Worm (Caenorhabditis elegans) whole organism, L4 larva: ENCODE data around the gene add-1.

Experiments
- D1046.2 ChIP-seq: fragments of 200-800 bp; sonication (Bioruptor generic); IDR thresholded peaks from 2 replicates; pipeline ENCODE4 v1.3.6; 2022; ENCODE audit warnings: missing genetic modification characterization, missing compliant biosample characterization
- aha-1 ChIP-seq: fragments of 150-350 bp; peaks from one replicate; lab custom pipeline; 2014; ENCODE audit warnings: missing biosample characterization, missing genetic modification characterization
- duxl-1 ChIP-seq: sonication (generic microtip); optimal IDR thresholded peaks from 2 replicates; lab custom pipeline; 2016; ENCODE audit warnings: mild to moderate bottlenecking, missing genetic modification characterization, moderate library complexity, missing compliant biosample characterization; ENCODE audit not compliant: poor library complexity
- hlh-11 ChIP-seq: fragments of 200-800 bp; sonication (Bioruptor generic); optimal IDR thresholded peaks from 2 replicates; lab custom pipeline; 2018; ENCODE audit warnings: mild to moderate bottlenecking, missing genetic modification characterization, missing compliant biosample characterization
- hlh-30 ChIP-seq: sonication (generic microtip); optimal IDR thresholded peaks from 2 replicates; lab custom pipeline; 2017; ENCODE audit warnings: antibody characterized with exemption, mild to moderate bottlenecking, missing genetic modification characterization, missing compliant biosample characterization; ENCODE audit not compliant: insufficient read depth
- hmg-1.1 ChIP-seq: fragments of 200-800 bp; sonication (Bioruptor generic); IDR thresholded peaks from 2 replicates; pipeline ENCODE4 v1.3.6; 2022; ENCODE audit warnings: missing genetic modification reagents, missing genetic modification characterization, missing compliant biosample characterization
- madf-5 ChIP-seq, 2 experiments: fragments of 200-800 bp; sonication (Bioruptor generic); IDR thresholded peaks; 2 replicates each; pipeline ENCODE4 v1.3.6; 2022; ENCODE audit warnings: missing compliant biosample characterization in 2 of 2, missing genetic modification characterization in 2 of 2
- mep-1 ChIP-seq: fragments of 150-350 bp; sonication (generic microtip); optimal IDR thresholded peaks from 3 replicates; lab custom pipeline; 2014; ENCODE audit warnings: missing biosample characterization, missing genetic modification characterization
- nhr-25 ChIP-seq: sonication (generic microtip); optimal IDR thresholded peaks from 2 replicates; lab custom pipeline; 2017; ENCODE audit warnings: missing genetic modification characterization, mild to moderate bottlenecking, missing compliant biosample characterization, antibody characterized with exemption, moderate library complexity, borderline replicate concordance; ENCODE audit not compliant: insufficient read depth
- nhr-28 ChIP-seq: fragments of 150-350 bp; optimal IDR thresholded peaks from 2 replicates; lab custom pipeline; 2014; ENCODE audit warnings: missing biosample characterization, missing genetic modification characterization
- rbr-2 ChIP-seq: sonication (generic microtip); optimal IDR thresholded peaks from 2 replicates; lab custom pipeline; 2016; ENCODE audit warnings: missing genotype, missing genetic modification characterization, missing compliant biosample characterization
- set-16 ChIP-seq: fragments of 200-800 bp; sonication (Bioruptor generic); IDR thresholded peaks from 2 replicates; pipeline ENCODE4 v1.3.6; 2022; ENCODE audit warnings: missing genetic modification reagents, missing genetic modification characterization, missing compliant biosample characterization
- unc-62 ChIP-seq, 3 experiments: fragments of 150-350 bp in 1 of 3; sonication (generic microtip); optimal IDR thresholded peaks in 2 of 3; peaks in 1 of 3; 1 replicate in 1 of 3; 2 replicates in 2 of 3; lab custom pipeline; 2014 to 2017; ENCODE audit warnings: missing biosample characterization in 3 of 3, missing genetic modification characterization in 3 of 3, missing genetic modification reagents in 3 of 3, missing genotype in 1 of 3

The add-1 gene

DNA sequence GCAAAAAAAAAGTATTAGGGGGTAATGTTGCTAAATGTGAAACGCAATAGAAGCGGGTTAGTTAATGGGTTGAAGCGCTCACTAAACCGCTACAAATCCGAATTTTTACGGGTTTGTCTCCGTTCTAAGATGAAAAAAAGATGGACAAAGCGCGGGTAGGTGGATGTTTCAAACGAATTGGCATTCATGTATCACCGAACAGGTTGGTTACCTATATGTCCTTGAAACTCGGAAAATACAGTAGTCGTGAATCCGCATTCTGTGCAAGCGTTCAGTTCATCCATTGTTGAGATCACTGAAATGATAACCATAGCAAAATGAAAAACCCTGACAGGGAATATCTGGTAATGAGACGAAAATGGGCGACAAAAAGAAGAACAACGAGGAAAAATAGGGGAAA lies 48.6 kb downstream of the add-1 start, which contains the start of gene ztf-16:
Gene ztf-16, minus strand, starts transcription at position 299 of the 400 bp plus-strand sequence.
- TF ChIP-seq hmg-1.1 (GFP tag; lab: Robert Waterston, UW), result no peak
- TF ChIP-seq unc-62 (GFP tag; optimal IDR thresholded peaks at IDR 0.05 in 1 of 2; lab: Kevin White, UChicago), result peak in 1 of 2 experiments; percentile 90
- TF ChIP-seq unc-62 (tag; optimal IDR thresholded peaks at IDR 0.05; lab: Kevin White, UChicago), result no peak
- TF ChIP-seq, all 104 proteins: peak for 1

DNA sequence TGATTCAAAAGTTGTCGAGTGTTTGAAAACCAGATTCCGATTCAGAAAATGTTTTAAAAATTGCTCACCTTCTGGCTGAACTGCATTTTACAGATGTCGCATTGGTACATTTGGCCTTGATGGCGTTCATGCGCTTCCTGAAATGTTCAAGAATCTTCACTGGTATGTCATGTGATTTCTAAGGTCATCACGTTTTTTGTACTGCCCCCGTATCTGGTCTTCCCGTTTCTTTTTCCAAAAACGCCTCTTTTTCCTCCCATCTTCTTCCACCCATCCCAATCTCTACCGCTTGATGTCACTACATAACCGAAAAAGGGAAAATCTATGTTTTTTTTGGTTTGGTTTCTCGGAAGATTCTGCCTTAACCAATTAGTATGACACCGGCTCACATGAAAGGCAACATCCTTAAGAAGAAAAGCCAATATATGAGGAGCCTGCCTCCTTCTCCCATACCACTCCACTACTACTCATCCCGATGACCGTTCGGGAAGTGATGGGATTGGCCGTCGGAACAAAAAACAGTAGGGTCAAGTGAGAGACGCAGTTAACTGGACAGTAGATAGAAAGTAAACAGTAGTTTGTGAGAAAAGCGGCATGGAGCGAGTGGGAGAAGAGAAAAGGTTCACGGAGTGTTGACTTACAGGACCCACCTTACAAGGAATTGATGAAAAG lies 50.0 kb downstream of the add-1 start:
- peak in 1 of 2 experiments; percentile 75 for TF ChIP-seq unc-62 (GFP tag; optimal IDR thresholded peaks at IDR 0.05 in 1 of 2; lab: Kevin White, UChicago)
- TF ChIP-seq unc-62 (tag; optimal IDR thresholded peaks at IDR 0.05; lab: Kevin White, UChicago), result no peak
- TF ChIP-seq rbr-2 (tag; lab: Kevin White, UChicago), result no peak
- peak; percentile 49 for TF ChIP-seq nhr-25 (tag; lab: Kevin White, UChicago)
- TF ChIP-seq hlh-11 (tag; lab: Kevin White, UChicago), result peak; percentile 27
- TF ChIP-seq aha-1 (tag; lab: Kevin White, UChicago), result peak; percentile 92
- TF ChIP-seq nhr-28, result peak; percentile 15
- TF ChIP-seq madf-5 (GFP tag; IDR thresholded peaks at IDR 0.05; lab: Robert Waterston, UW), result no peak
- peak; percentile 57 for TF ChIP-seq hlh-30

DNA sequence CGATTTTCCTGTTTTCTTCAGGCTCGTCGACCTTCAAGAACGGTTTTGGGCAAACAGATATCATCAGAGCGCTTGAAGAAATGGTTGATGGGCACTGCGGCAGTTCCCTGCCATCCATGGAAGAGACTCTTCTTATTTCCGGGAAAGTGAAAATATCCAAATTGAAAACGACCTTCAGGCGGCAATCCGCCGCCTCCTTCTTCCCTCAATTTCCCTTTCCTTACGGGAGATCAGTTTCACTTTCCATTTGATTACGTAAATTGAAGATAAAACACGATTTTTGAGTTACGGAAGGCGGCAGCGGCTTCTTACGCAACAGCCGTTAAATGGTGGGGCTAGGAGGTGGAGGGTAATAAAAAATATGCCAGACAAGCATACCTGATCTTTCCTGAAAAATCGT lies 50.7 kb downstream of the add-1 start:
- TF ChIP-seq aha-1 (tag; lab: Kevin White, UChicago) (peak; percentile 89), duxl-1 (no peak)

DNA sequence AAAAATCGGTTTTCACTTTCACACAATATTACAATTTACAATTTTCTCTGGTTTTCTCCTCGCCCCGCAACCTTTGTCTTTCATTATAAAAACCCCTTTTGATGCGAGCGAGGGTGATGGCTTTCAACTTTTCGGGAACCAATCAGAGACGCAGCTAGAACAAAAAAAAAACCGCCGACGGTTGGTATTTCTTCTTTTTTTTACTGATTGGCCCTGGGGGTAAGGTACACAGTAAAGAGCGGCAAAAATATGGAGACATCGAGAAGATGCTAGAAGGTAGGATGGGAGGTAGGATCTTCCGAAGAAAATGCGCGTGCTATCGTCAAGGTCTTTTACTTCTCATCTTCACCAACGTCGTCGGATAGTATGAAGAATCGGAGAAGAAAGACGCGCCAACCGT lies 51.1 kb downstream of the add-1 start:
- TF ChIP-seq hlh-30, result peak; percentile 3
- TF ChIP-seq mep-1 (tag; lab: Kevin White, UChicago), result peak; percentile 8
- TF ChIP-seq set-16 (GFP tag; lab: Robert Waterston, UW), result no peak
- no peak for TF ChIP-seq D1046.2 (GFP tag; lab: Robert Waterston, UW)
- peak in 1 of 2 experiments; percentile 99 for TF ChIP-seq unc-62 (GFP tag; optimal IDR thresholded peaks at IDR 0.05 in 1 of 2; lab: Kevin White, UChicago)
- TF ChIP-seq unc-62 (tag; optimal IDR thresholded peaks at IDR 0.05; lab: Kevin White, UChicago), result no peak
- TF ChIP-seq, all 104 proteins: peak for 3
